Worm (Caenorhabditis elegans): ENCODE data around the gene arrd-10.

The arrd-10 gene

ce11 chrII:12990191-12990590 is 50.3 kb downstream of the arrd-10 start:
- TF ChIP-seq snpc-4 (tag; optimal IDR thresholded peaks at IDR 0.05) (no peak), ceh-43 (GFP tag; optimal IDR thresholded peaks at IDR 0.05) (peak; percentile 36), ceh-83 (GFP tag; optimal IDR thresholded peaks at IDR 0.05) (no peak), elt-3 (tag; optimal IDR thresholded peaks at IDR 0.05) (no peak), nhr-2 (tag; optimal IDR thresholded peaks at IDR 0.05) (peak; percentile 67), drap-1 (GFP tag; optimal IDR thresholded peaks at IDR 0.05) (no peak)

DNA sequence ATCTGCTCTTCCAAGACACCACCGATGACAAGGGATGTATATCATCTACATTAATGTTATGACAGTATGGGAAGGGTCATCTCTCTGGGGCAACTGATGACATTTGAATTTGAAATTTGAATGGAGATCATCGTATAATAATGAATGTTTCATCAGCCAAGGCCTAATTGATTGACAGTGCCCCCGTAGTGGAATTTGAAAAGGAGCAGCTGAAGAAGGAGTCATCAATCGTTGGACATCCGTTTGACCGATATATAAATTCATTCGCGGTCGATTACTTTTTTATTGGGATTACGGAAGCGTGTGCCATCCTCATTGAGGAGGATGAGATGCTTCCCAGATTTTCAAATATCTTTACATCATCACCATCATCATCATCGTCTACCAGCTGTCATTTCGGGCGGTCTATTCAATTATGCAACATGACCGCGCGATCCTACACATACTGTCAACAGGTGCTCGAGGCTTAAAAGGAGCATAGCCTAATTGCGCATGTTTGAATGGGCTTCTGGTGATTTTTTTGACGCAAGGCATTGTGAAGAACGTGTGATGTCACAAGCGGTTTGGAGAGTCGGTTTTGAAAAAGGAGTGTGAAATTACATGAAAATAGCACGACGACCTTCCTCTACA is 51.2 kb downstream of the arrd-10 start:
- TF ChIP-seq flh-1 (GFP tag; optimal IDR thresholded peaks at IDR 0.05): no peak
- no peak for TF ChIP-seq elt-3 (tag; optimal IDR thresholded peaks at IDR 0.05)
- TF ChIP-seq ceh-39 (tag; optimal IDR thresholded peaks at IDR 0.05): no peak
- TF ChIP-seq nhr-12 (tag; optimal IDR thresholded peaks at IDR 0.05): no peak
- no peak for TF ChIP-seq tbx-8 (GFP tag; optimal IDR thresholded peaks at IDR 0.05)
- TF ChIP-seq ces-1 (GFP tag; optimal IDR thresholded peaks at IDR 0.05): no peak
- peak; percentile 2 for TF ChIP-seq hlh-1 (tag; optimal IDR thresholded peaks at IDR 0.05)
- TF ChIP-seq lin-32 (GFP tag; optimal IDR thresholded peaks at IDR 0.05): peak; percentile 96
- no peak for TF ChIP-seq sem-2 (GFP tag; optimal IDR thresholded peaks at IDR 0.05)
- TF ChIP-seq sptf-1 (tag; optimal IDR thresholded peaks at IDR 0.05): no peak
- peak; percentile 74 for TF ChIP-seq nhr-2 (tag; optimal IDR thresholded peaks at IDR 0.05)
- peak; percentile 32 for TF ChIP-seq zip-8 (tag; optimal IDR thresholded peaks at IDR 0.05)
- no peak for TF ChIP-seq nhr-237 (tag; optimal IDR thresholded peaks at IDR 0.05)
- no peak for TF ChIP-seq bed-3 (GFP tag; optimal IDR thresholded peaks at IDR 0.05)
- no peak for TF ChIP-seq ham-2 (GFP tag; optimal IDR thresholded peaks at IDR 0.05)
- no peak for TF ChIP-seq blmp-1 (tag; optimal IDR thresholded peaks at IDR 0.05)
- no peak for TF ChIP-seq mep-1 (tag; optimal IDR thresholded peaks at IDR 0.05)
- TF ChIP-seq unc-120 (tag; optimal IDR thresholded peaks at IDR 0.05; ENCODE audit: poor library complexity, severe bottlenecking): no peak
- no peak for TF ChIP-seq lin-13 (tag; optimal IDR thresholded peaks at IDR 0.05)
- TF ChIP-seq ztf-11 (tag; optimal IDR thresholded peaks at IDR 0.05): peak; percentile 19
- TF ChIP-seq cnd-1 (tag; optimal IDR thresholded peaks at IDR 0.05): peak; percentile 61
- no peak for TF ChIP-seq unc-62 (GFP tag; optimal IDR thresholded peaks at IDR 0.05)
- TF ChIP-seq pha-4 (tag; optimal IDR thresholded peaks at IDR 0.05): no peak
- TF ChIP-seq mab-5 (tag; optimal IDR thresholded peaks at IDR 0.05): no peak
- no peak for TF ChIP-seq ceh-43 (GFP tag; optimal IDR thresholded peaks at IDR 0.05)

DNA sequence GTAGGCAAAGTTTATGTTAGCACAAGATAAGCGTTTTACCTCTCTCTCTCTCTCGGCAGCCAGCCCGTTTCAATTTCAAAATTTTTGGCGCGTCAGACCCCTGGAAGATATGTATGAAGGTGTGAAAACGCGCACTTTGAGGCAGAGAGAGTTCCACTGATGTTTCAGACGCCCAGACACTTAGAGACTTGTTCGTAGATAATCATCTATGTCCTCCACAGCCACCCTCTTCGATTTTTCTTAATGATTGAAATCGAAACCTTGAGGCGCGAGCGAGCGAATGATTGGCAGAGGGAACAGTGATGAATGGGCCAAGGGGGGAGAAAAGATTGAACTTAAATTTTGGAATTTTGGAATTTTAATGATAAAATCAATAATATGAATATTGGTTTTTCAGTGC is 51.7 kb downstream of the arrd-10 start:
- TF ChIP-seq elt-1 (tag; optimal IDR thresholded peaks at IDR 0.05; ENCODE audit: borderline replicate concordance, insufficient read depth) (peak; percentile 3), cnd-1 (tag; optimal IDR thresholded peaks at IDR 0.05) (no peak)

DNA sequence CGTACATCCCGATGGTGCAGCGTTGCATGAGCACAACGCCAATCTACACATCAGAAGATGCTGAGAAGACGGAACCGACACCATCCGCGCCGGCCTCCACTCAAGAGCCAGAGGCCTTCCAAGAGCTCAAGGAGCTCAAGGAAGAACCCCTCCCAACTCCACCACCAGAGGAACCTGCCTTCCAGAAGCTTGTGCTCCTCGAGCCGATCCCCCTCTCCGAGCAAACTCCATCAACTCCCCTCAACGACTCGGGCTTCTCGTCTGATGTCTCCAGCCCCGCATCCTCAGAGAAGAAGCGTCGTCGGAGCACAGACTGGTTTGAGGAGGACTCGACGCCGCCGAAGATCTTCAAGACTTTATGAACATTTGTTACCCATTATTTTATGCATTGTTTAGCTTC is 52.3 kb downstream of the arrd-10 start:
- no peak for TF ChIP-seq ceh-83 (GFP tag; optimal IDR thresholded peaks at IDR 0.05)
- TF ChIP-seq nhr-28 (tag; optimal IDR thresholded peaks at IDR 0.05): no peak
- TF ChIP-seq blmp-1 (tag; optimal IDR thresholded peaks at IDR 0.05): no peak
- TF ChIP-seq ceh-43 (GFP tag; optimal IDR thresholded peaks at IDR 0.05): no peak
- no peak for TF ChIP-seq nhr-2 (tag; optimal IDR thresholded peaks at IDR 0.05)
- TF ChIP-seq elt-3 (tag; optimal IDR thresholded peaks at IDR 0.05): no peak
- no peak for TF ChIP-seq nhr-76 (tag; optimal IDR thresholded peaks at IDR 0.05)
- TF ChIP-seq bed-3 (GFP tag; optimal IDR thresholded peaks at IDR 0.05): no peak
- TF ChIP-seq unc-39 (tag; optimal IDR thresholded peaks at IDR 0.05): no peak
- TF ChIP-seq zip-8 (tag; optimal IDR thresholded peaks at IDR 0.05): no peak
- TF ChIP-seq mls-2 (tag; optimal IDR thresholded peaks at IDR 0.05): no peak
- no peak for TF ChIP-seq cnd-1 (tag; optimal IDR thresholded peaks at IDR 0.05)
- TF ChIP-seq sem-2 (GFP tag; optimal IDR thresholded peaks at IDR 0.05): no peak
- no peak for TF ChIP-seq lsy-2 (tag; optimal IDR thresholded peaks at IDR 0.05)
- TF ChIP-seq unc-120 (tag; optimal IDR thresholded peaks at IDR 0.05; ENCODE audit: poor library complexity, severe bottlenecking): no peak
- TF ChIP-seq elt-1 (tag; optimal IDR thresholded peaks at IDR 0.05; ENCODE audit: borderline replicate concordance, insufficient read depth): no peak
- TF ChIP-seq hlh-1 (tag; optimal IDR thresholded peaks at IDR 0.05): no peak
